Fruit fly (Drosophila melanogaster): Measurements from ENCODE around the gene CG33128.

The CG33128 gene

DNA sequence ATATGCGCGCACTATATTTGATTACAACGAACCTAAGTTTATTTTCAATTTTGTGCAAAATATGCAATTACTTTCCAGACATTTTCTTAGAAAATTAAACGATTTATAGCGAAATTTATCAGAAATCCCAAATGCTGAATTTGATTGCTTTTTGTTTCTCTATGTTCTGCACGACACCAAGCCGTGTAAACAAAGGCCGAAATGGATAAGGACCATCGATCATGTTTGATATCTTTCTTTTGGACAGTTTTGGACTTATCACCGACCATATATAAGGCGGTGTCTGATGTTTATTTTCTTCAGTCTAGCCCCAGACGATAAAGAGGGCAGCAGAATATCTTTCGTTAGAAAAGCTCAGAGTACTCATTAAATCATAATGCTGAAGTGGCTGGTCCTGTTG lies at the start of gene CG33128:
CG33128 (plus strand) TSS at position 301 of the 400 bp plus-strand sequence.
- TF ChIP-seq CG8478 (optimal IDR thresholded peaks at IDR 0.05) = no peak
- no peak for TF ChIP-seq CTCF (optimal IDR thresholded peaks at IDR 0.05)

- no peak for TF ChIP-seq CTCF (optimal IDR thresholded peaks at IDR 0.05)
- no peak for TF ChIP-seq CG8478 (optimal IDR thresholded peaks at IDR 0.05)
These were observed 48.8 kb upstream of the CG33128 start for dm6 chr2L:1445048-1445447.

dm6 chr2L:1446740-1447139 lies 47.1 kb upstream of the CG33128 start:
- TF ChIP-seq CTCF (optimal IDR thresholded peaks at IDR 0.05) (no peak), CG8478 (optimal IDR thresholded peaks at IDR 0.05) (no peak)

DNA sequence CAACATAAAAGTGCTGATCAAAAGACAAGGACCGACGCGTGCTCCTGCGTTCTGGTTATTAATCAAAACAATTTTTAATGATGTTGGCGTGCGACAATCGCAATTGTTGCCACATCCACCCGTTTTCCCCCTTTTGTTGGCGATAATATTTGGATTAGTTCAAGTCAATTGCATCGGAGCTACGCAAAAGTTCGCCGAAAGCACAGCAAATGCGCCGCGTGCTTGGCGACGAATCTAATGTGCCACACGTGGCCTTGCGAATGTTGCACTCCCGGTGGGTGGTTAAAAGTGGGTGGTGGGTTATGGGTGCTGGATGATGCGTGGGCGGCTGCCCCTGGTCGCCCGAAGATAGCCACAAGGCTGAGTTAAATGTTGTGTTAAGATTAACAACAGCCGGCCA lies 46.2 kb upstream of the CG33128 start:
- TF ChIP-seq CG8478 (optimal IDR thresholded peaks at IDR 0.05) (no peak), CTCF (optimal IDR thresholded peaks at IDR 0.05) (no peak)

- TF ChIP-seq CG8478 (optimal IDR thresholded peaks at IDR 0.05) = no peak
- TF ChIP-seq CTCF (optimal IDR thresholded peaks at IDR 0.05) = no peak
These were observed 45.7 kb upstream of the CG33128 start for dm6 chr2L:1448188-1448587.

- TF ChIP-seq CG8478 (optimal IDR thresholded peaks at IDR 0.05) (no peak), CTCF (optimal IDR thresholded peaks at IDR 0.05) (no peak)
These were observed 44.0 kb upstream of the CG33128 start for dm6 chr2L:1449718-1450441.

DNA sequence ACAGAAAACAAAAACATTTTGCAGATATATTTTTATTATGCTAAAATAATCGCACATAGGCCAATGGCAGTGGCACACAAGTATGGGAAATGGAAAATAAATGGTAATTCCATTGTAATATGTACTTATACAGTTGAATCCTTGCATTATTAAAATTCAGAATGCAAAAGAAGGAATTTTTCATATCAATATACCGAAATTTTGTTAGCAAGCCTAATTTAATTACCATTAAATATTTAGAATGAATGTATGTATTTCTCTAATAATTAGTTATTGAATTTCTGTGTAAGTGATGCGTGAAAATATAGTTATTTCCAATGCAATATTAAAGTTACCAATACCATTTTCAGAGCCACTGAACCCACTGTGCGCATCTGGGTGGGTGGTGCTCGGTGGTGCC lies 38.4 kb upstream of the CG33128 start:
- TF ChIP-seq CG8478 (optimal IDR thresholded peaks at IDR 0.05) (no peak), CTCF (optimal IDR thresholded peaks at IDR 0.05) (no peak)

DNA sequence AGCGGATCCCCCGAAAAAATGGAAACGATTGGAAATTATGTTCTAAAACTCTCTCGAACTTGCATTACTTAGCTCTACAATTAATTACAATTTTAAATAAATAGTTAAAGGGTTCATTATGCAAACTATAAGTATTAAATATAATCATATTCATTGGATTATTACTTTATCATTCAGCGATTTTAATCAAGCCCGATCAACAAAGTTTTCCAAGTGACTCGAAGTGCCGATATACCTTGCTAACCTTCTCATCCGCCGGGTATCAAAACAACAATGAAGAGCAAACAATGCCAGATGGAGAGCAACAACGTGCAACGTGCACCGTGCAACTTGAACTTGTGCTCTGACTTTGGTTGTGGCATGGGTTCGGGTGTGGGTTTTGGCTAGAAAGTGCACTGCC lies 37.6 kb upstream of the CG33128 start:
- TF ChIP-seq CG8478 (optimal IDR thresholded peaks at IDR 0.05) (no peak), CTCF (optimal IDR thresholded peaks at IDR 0.05) (no peak)

- no peak for TF ChIP-seq CTCF (optimal IDR thresholded peaks at IDR 0.05)
- TF ChIP-seq CG8478 (optimal IDR thresholded peaks at IDR 0.05) = no peak
These were observed 37.0 kb upstream of the CG33128 start for dm6 chr2L:1456822-1457221.

- no peak for TF ChIP-seq CG8478 (optimal IDR thresholded peaks at IDR 0.05)
These were observed 35.2 kb upstream of the CG33128 start for dm6 chr2L:1458584-1459203.

DNA sequence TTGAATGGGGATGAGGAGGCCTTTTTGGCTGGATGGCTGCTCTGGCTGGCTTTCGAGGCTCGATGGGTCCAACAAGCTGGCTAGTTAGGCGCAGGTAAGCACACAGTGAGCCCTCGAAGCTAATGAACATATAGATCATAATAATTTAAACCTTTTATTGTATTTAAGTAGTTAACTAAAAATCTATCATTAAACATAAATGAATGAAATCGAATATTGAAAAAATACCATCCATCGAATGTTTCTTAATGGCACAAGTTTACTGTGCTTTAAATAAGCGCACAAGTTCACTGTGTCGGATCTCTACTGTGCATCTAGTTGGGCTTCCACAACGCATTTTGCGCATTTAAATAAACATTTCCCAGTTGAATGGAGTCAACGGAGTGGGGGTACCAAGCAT lies 34.5 kb upstream of the CG33128 start:
- TF ChIP-seq CG8478 (optimal IDR thresholded peaks at IDR 0.05) = no peak
- TF ChIP-seq CTCF (optimal IDR thresholded peaks at IDR 0.05) = no peak

DNA sequence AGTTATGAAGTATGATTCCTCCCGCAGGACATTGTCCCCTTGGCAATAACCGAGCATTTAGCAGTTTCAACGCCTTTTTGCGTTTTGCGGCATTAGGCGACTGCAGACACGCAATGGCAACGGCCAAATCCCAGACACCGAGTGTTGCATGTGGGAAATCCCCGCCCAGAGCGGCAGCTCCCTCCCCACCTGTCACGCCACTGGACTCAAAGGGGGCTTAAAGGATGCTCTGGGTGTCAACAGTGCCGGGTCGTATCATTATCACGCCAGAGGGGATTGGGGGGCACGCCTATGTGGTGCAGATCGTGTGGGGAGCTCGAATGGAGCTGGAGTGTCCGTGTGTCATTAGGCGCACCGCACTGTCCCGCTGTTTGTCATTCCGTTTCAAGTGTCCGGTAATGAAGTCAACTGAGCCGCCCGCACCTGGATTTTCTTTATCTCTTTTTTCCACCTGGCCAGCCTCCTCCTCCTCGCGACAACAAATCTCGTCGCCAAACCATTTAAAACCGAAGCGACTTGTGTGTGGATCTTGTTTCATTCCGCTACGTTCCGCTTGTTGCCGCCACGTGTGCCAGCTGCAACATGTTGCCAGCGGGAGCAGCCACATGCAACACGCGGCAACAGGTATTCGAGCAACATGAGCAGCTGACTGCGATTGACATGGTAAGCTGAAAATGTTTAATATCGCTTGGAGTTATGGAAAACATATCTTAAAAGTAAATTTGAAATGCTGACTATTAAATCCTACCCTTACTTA lies 33.2 kb upstream of the CG33128 start:
- no peak for TF ChIP-seq CTCF (optimal IDR thresholded peaks at IDR 0.05)
- TF ChIP-seq CG8478 (optimal IDR thresholded peaks at IDR 0.05) = no peak

DNA sequence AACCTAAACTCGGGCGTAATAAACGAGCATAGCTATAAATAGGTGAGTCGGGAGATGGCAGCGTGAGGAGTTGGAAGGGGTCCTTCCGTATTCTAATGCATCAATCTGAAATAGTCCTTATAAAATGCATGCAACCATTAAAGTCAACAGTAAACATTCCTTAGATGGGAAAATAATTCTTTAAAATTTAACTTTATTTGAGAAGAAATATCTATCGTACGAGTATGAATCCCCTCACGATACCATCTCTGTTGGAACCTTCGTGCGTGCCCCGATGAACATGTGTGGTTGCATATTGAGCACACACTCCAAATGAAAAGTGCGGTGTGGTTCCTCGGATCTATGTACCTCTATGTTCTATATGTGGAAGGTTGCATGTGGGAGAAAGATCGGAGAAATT lies 31.7 kb upstream of the CG33128 start:
- TF ChIP-seq CTCF (optimal IDR thresholded peaks at IDR 0.05) (no peak), CG8478 (optimal IDR thresholded peaks at IDR 0.05) (no peak)

- TF ChIP-seq CTCF (optimal IDR thresholded peaks at IDR 0.05) (no peak), CG8478 (optimal IDR thresholded peaks at IDR 0.05) (no peak)
These were observed 30.4 kb upstream of the CG33128 start for dm6 chr2L:1463362-1463908.

DNA sequence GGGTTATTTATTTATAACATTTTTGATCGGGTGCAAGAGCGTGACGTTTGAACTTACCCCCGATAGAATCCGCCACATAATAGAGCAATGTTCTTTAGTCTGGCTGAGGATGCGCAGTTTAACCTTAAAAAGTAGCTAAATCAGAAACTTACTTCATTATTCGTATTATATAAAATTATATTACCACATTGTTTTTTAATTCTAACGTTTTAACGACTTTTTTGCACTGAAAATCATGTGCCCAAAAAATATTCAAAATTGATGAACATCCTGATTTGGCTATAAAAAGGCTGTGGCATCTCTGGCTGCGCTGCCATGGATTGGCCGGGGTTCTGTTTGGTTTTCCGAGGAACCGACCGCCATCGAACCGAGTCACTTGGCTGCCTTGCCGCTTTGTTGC lies 23.9 kb upstream of the CG33128 start:
- no peak for TF ChIP-seq CG8478 (optimal IDR thresholded peaks at IDR 0.05)
- TF ChIP-seq CTCF (optimal IDR thresholded peaks at IDR 0.05) = no peak

dm6 chr2L:1470772-1471171 lies 23.1 kb upstream of the CG33128 start:
- TF ChIP-seq CG8478 (optimal IDR thresholded peaks at IDR 0.05) (no peak), CTCF (optimal IDR thresholded peaks at IDR 0.05) (no peak)

Data from S2 (cell line).